Worm (Caenorhabditis elegans) whole organism, L2 larva: ENCODE measurements around the gene nhr-234.

Experiments used
- C34F6.9 ChIP-seq: fragments of 150-350 bp; optimal IDR thresholded peaks from 2 replicates; lab custom pipeline; 2014; ENCODE audit warnings: missing biosample characterization, missing genetic modification characterization
- F13H6.1 ChIP-seq: sonication (generic microtip); optimal IDR thresholded peaks from 2 replicates; lab custom pipeline; 2016; ENCODE audit warnings: missing genetic modification characterization, missing compliant biosample characterization
- R02D3.7 ChIP-seq: fragments of 150-350 bp; optimal IDR thresholded peaks from 2 replicates; lab custom pipeline; 2014; ENCODE audit warnings: missing biosample characterization, missing genetic modification characterization
- Y55F3AM.14 ChIP-seq: fragments of 200-800 bp; sonication (Bioruptor generic); optimal IDR thresholded peaks from 2 replicates; lab custom pipeline; 2018; ENCODE audit warnings: mild to moderate bottlenecking, missing genetic modification characterization, missing compliant biosample characterization
- ZK546.5 ChIP-seq: sonication (generic microtip); optimal IDR thresholded peaks from 2 replicates; lab custom pipeline; 2017; ENCODE audit warnings: missing biosample characterization, missing genetic modification characterization
- alr-1 ChIP-seq: fragments of 150-350 bp; optimal IDR thresholded peaks from 2 replicates; lab custom pipeline; 2014; ENCODE audit warnings: missing biosample characterization, missing genetic modification characterization
- aly-2 ChIP-seq: fragments of 150-350 bp; optimal IDR thresholded peaks from 2 replicates; lab custom pipeline; 2014; ENCODE audit warnings: missing biosample characterization, missing genetic modification characterization
- ama-1 ChIP-seq: fragments of 150-350 bp; optimal IDR thresholded peaks from 2 replicates; lab custom pipeline; 2018; ENCODE audit warnings: inconsistent platforms
- blmp-1 ChIP-seq: sonication (generic microtip); optimal IDR thresholded peaks from 2 replicates; lab custom pipeline; 2017; ENCODE audit warnings: missing genetic modification characterization, mild to moderate bottlenecking, missing compliant biosample characterization, antibody characterized with exemption, moderate library complexity; ENCODE audit not compliant: insufficient read depth
- ceh-16 ChIP-seq: fragments of 150-350 bp; optimal IDR thresholded peaks from 2 replicates; lab custom pipeline; 2014; ENCODE audit warnings: missing biosample characterization, missing genetic modification characterization
- ceh-82 ChIP-seq: fragments of 150-350 bp; optimal IDR thresholded peaks from 2 replicates; lab custom pipeline; 2014; ENCODE audit warnings: missing biosample characterization, missing genetic modification characterization
- crh-2 ChIP-seq: sonication (generic microtip); optimal IDR thresholded peaks from 2 replicates; lab custom pipeline; 2017; ENCODE audit warnings: missing biosample characterization, missing genetic modification characterization
- egl-27 ChIP-seq: sonication (generic microtip); optimal IDR thresholded peaks from 3 replicates; lab custom pipeline; 2017; ENCODE audit warnings: missing biosample characterization, missing genetic modification reagents, missing genetic modification characterization
- elt-1 ChIP-seq: fragments of 150-350 bp; optimal IDR thresholded peaks from 2 replicates; lab custom pipeline; 2014; ENCODE audit warnings: missing biosample characterization, missing genetic modification characterization
- lin-13 ChIP-seq: fragments of 150-350 bp; optimal IDR thresholded peaks from 2 replicates; lab custom pipeline; 2014; ENCODE audit warnings: missing biosample characterization, missing genetic modification reagents, missing genetic modification characterization
- lin-39 ChIP-seq: fragments of 150-350 bp; optimal IDR thresholded peaks from 2 replicates; lab custom pipeline; 2014; ENCODE audit warnings: missing biosample characterization, missing genetic modification reagents, missing genetic modification characterization
- mab-5 ChIP-seq: fragments of 150-350 bp; optimal IDR thresholded peaks from 2 replicates; lab custom pipeline; 2014; ENCODE audit warnings: missing biosample characterization, missing genetic modification characterization
- mbf-1 ChIP-seq: sonication (generic microtip); optimal IDR thresholded peaks from 2 replicates; lab custom pipeline; 2017; ENCODE audit warnings: missing biosample characterization, missing genetic modification characterization
- nhr-10 ChIP-seq: sonication (generic microtip); optimal IDR thresholded peaks from 2 replicates; lab custom pipeline; 2017; ENCODE audit warnings: missing biosample characterization, missing genetic modification characterization
- nhr-21 ChIP-seq: fragments of 150-350 bp; optimal IDR thresholded peaks from 2 replicates; lab custom pipeline; 2014; ENCODE audit warnings: missing biosample characterization, missing genetic modification characterization
- nhr-23 ChIP-seq: fragments of 150-350 bp; optimal IDR thresholded peaks from 2 replicates; lab custom pipeline; 2014; ENCODE audit warnings: missing biosample characterization, missing genetic modification reagents, missing genetic modification characterization
- nhr-25 ChIP-seq: fragments of 150-350 bp; sonication (generic microtip); optimal IDR thresholded peaks from 3 replicates; lab custom pipeline; 2014; ENCODE audit warnings: missing biosample characterization, missing genetic modification characterization
- nhr-6 ChIP-seq: fragments of 150-350 bp; optimal IDR thresholded peaks from 2 replicates; lab custom pipeline; 2014; ENCODE audit warnings: missing biosample characterization, missing genetic modification characterization
- peb-1 ChIP-seq: fragments of 150-350 bp; optimal IDR thresholded peaks from 2 replicates; lab custom pipeline; 2014; ENCODE audit warnings: missing biosample characterization, missing genetic modification characterization
- sem-4 ChIP-seq: fragments of 150-350 bp; optimal IDR thresholded peaks from 2 replicates; lab custom pipeline; 2014; ENCODE audit warnings: missing biosample characterization, missing genetic modification reagents, missing genetic modification characterization
- sma-3 ChIP-seq: sonication (generic microtip); optimal IDR thresholded peaks from 2 replicates; lab custom pipeline; 2016; ENCODE audit warnings: missing genetic modification reagents, missing genetic modification characterization, missing compliant biosample characterization
- sma-9 ChIP-seq, 2 experiments: fragments of 150-350 bp in 1 of 2; sonication (generic microtip) in 1 of 2; optimal IDR thresholded peaks; 2 replicates each; lab custom pipeline; 2014 to 2016; ENCODE audit warnings: missing genetic modification characterization in 2 of 2, mild to moderate bottlenecking in 1 of 2, missing biosample characterization in 1 of 2, missing compliant biosample characterization in 1 of 2, missing genetic modification reagents in 1 of 2, moderate library complexity in 1 of 2
- unc-39 ChIP-seq: fragments of 150-350 bp; optimal IDR thresholded peaks from 2 replicates; lab custom pipeline; 2014; ENCODE audit warnings: missing biosample characterization, missing genetic modification characterization
- unc-55 ChIP-seq: fragments of 150-350 bp; sonication (generic microtip); optimal IDR thresholded peaks from 3 replicates; lab custom pipeline; 2014; ENCODE audit warnings: missing biosample characterization, missing genetic modification reagents, missing genetic modification characterization
- unc-62 ChIP-seq: fragments of 150-350 bp; optimal IDR thresholded peaks from 2 replicates; lab custom pipeline; 2014; ENCODE audit warnings: missing biosample characterization, missing genetic modification reagents, missing genetic modification characterization
- zag-1 ChIP-seq: fragments of 150-350 bp; optimal IDR thresholded peaks from 2 replicates; lab custom pipeline; 2014; ENCODE audit warnings: missing biosample characterization, missing genetic modification characterization
- ztf-11 ChIP-seq: sonication (generic microtip); optimal IDR thresholded peaks from 2 replicates; lab custom pipeline; 2017; ENCODE audit warnings: missing biosample characterization, missing genetic modification characterization
- ztf-4 ChIP-seq: fragments of 150-350 bp; optimal IDR thresholded peaks from 2 replicates; lab custom pipeline; 2014; ENCODE audit warnings: missing biosample characterization, missing genetic modification characterization

nhr-234 gene

ce11 chrII:12626120-12626624 lies 10.3 kb upstream of the nhr-234 start:
- TF ChIP-seq Y55F3AM.14 (GFP tag; lab: Kevin White, UChicago) (no peak), crh-2 (tag; lab: Kevin White, UChicago) (no peak), unc-39 (no peak), sma-3 (GFP tag; lab: Kevin White, UChicago) (no peak), ztf-11 (tag; lab: Kevin White, UChicago) (no peak), lin-13 (GFP tag; lab: Kevin White, UChicago) (no peak), sma-9 (GFP tag; optimal IDR thresholded peaks at IDR 0.05; lab: Kevin White, UChicago) (no peak), sma-9 (tag; optimal IDR thresholded peaks at IDR 0.05; lab: Kevin White, UChicago) (no peak), nhr-6 (tag; lab: Kevin White, UChicago) (no peak), mab-5 (tag; lab: Kevin White, UChicago) (no peak), ZK546.5 (tag; lab: Kevin White, UChicago) (no peak), mbf-1 (no peak), ceh-82 (tag; lab: Kevin White, UChicago) (no peak), sem-4 (tag; lab: Kevin White, UChicago) (no peak), unc-62 (GFP tag; lab: Kevin White, UChicago) (no peak), blmp-1 (tag; lab: Kevin White, UChicago) (no peak), alr-1 (tag; lab: Kevin White, UChicago) (no peak), aly-2 (tag; lab: Kevin White, UChicago) (no peak), nhr-10 (no peak), elt-1 (tag; lab: Kevin White, UChicago) (no peak)

ce11 chrII:12626887-12627286 lies 9.6 kb upstream of the nhr-234 start, which contains the start of gene nspe-7:
nspe-7 (plus strand) TSS chrII:12627187.
- TF ChIP-seq sma-3 (GFP tag; lab: Kevin White, UChicago): no peak
- TF ChIP-seq ama-1 (lab: Kevin White, UChicago): no peak

ce11 chrII:12628566-12628965 lies 7.9 kb upstream of the nhr-234 start, which contains the start of gene nspe-5:
nspe-5 (plus strand) TSS chrII:12628866.
- TF ChIP-seq zag-1 (tag; lab: Kevin White, UChicago): no peak
- peak; percentile 37 for TF ChIP-seq sma-9 (GFP tag; optimal IDR thresholded peaks at IDR 0.05; lab: Kevin White, UChicago)
- no peak for TF ChIP-seq sma-9 (tag; optimal IDR thresholded peaks at IDR 0.05; lab: Kevin White, UChicago)
- TF ChIP-seq C34F6.9 (tag; lab: Kevin White, UChicago): no peak
- TF ChIP-seq sma-3 (GFP tag; lab: Kevin White, UChicago): no peak
- TF ChIP-seq ceh-82 (tag; lab: Kevin White, UChicago): no peak
- TF ChIP-seq peb-1: no peak
- peak; percentile 71 for TF ChIP-seq nhr-25 (tag; lab: Kevin White, UChicago)

- TF ChIP-seq nhr-23 (no peak), Y55F3AM.14 (GFP tag; lab: Kevin White, UChicago) (no peak), nhr-21 (tag; lab: Kevin White, UChicago) (no peak), egl-27 (tag; lab: Kevin White, UChicago) (no peak), ztf-11 (tag; lab: Kevin White, UChicago) (no peak), zag-1 (tag; lab: Kevin White, UChicago) (no peak), nhr-10 (no peak)
Measured at ce11 chrII:12629387-12629786, 7.1 kb upstream of the nhr-234 start, which contains the start of gene Y38E10A.28. Y38E10A.28 (plus strand) TSS chrII:12629687.

ce11 chrII:12630888-12631287 lies 5.6 kb upstream of the nhr-234 start, which contains the start of gene Y38E10A.34:
Y38E10A.34 (plus strand) TSS chrII:12631188.
- TF ChIP-seq alr-1 (tag; lab: Kevin White, UChicago) (no peak), F13H6.1 (no peak), Y55F3AM.14 (GFP tag; lab: Kevin White, UChicago) (no peak), ceh-16 (no peak), R02D3.7 (tag; lab: Kevin White, UChicago) (no peak)
- TF ChIP-seq, all 48 proteins: peak for 0

- no peak for TF ChIP-seq blmp-1 (tag; lab: Kevin White, UChicago)
- no peak for TF ChIP-seq lin-39
- peak; percentile 44 for TF ChIP-seq sma-9 (GFP tag; optimal IDR thresholded peaks at IDR 0.05; lab: Kevin White, UChicago)
- TF ChIP-seq sma-9 (tag; optimal IDR thresholded peaks at IDR 0.05; lab: Kevin White, UChicago): no peak
- TF ChIP-seq ztf-4: no peak
- TF ChIP-seq unc-55 (GFP tag; lab: Kevin White, UChicago): no peak
Measured at ce11 chrII:12634749-12635318, 1.6 kb upstream of the nhr-234 start, which contains the start of gene Y38E10A.17. Y38E10A.17 (minus strand) TSS chrII:12634799.
